Worm (Caenorhabditis elegans) whole organism, L3 larva: ENCODE results near the gene grd-14.
"Not testable (repeated sequence)": the region's sequence is repeated elsewhere in the genome, so short reads cannot be mapped to it uniquely, and the experiment has no call there.

Experiments
- R02D3.7 ChIP-seq: fragments of 150-350 bp; optimal IDR thresholded peaks from 2 replicates; lab custom pipeline; 2014; ENCODE audit warnings: missing biosample characterization, missing genetic modification characterization
- aly-2 ChIP-seq: fragments of 150-350 bp; optimal IDR thresholded peaks from 2 replicates; lab custom pipeline; 2014; ENCODE audit warnings: missing biosample characterization, missing genetic modification characterization
- ama-1 ChIP-seq: fragments of 150-350 bp; optimal IDR thresholded peaks from 2 replicates; lab custom pipeline; 2018
- ceh-16 ChIP-seq: sonication (generic microtip); optimal IDR thresholded peaks from 2 replicates; lab custom pipeline; 2017; ENCODE audit warnings: missing biosample characterization, missing genetic modification characterization
- ceh-28 ChIP-seq: fragments of 150-350 bp; optimal IDR thresholded peaks from 2 replicates; lab custom pipeline; 2014; ENCODE audit warnings: missing biosample characterization, missing genetic modification reagents, missing genetic modification characterization
- ceh-82 ChIP-seq: fragments of 150-350 bp; optimal IDR thresholded peaks from 2 replicates; lab custom pipeline; 2014; ENCODE audit warnings: missing biosample characterization, missing genetic modification characterization
- ceh-9 ChIP-seq: sonication (generic microtip); optimal IDR thresholded peaks from 2 replicates; lab custom pipeline; 2018; ENCODE audit warnings: missing biosample characterization, missing genetic modification characterization
- daf-12 ChIP-seq: fragments of 150-350 bp; optimal IDR thresholded peaks from 2 replicates; lab custom pipeline; 2014; ENCODE audit warnings: missing biosample characterization, missing genetic modification reagents, missing genetic modification characterization
- egl-27 ChIP-seq: sonication (generic microtip); optimal IDR thresholded peaks from 4 replicates; lab custom pipeline; 2017; ENCODE audit warnings: missing biosample characterization, missing genetic modification reagents, missing genetic modification characterization
- egl-5 ChIP-seq: fragments of 150-350 bp; optimal IDR thresholded peaks from 2 replicates; lab custom pipeline; 2017; ENCODE audit warnings: missing biosample characterization, missing genetic modification reagents, missing genetic modification characterization, inconsistent platforms
- elt-2 ChIP-seq: sonication (generic microtip); optimal IDR thresholded peaks from 2 replicates; lab custom pipeline; 2016; ENCODE audit warnings: missing genetic modification reagents, mild to moderate bottlenecking, missing genetic modification characterization, missing compliant biosample characterization
- eor-1 ChIP-seq, 2 experiments: fragments of 150-350 bp; optimal IDR thresholded peaks; 2 replicates each; lab custom pipeline; 2014 to 2018; ENCODE audit warnings: missing biosample characterization in 2 of 2, missing genetic modification characterization in 2 of 2
- fkh-10 ChIP-seq: sonication (generic microtip); optimal IDR thresholded peaks from 2 replicates; lab custom pipeline; 2017; ENCODE audit warnings: missing biosample characterization, missing genetic modification reagents, missing genetic modification characterization
- fkh-2 ChIP-seq: fragments of 150-350 bp; optimal IDR thresholded peaks from 2 replicates; lab custom pipeline; 2014; ENCODE audit warnings: missing biosample characterization, missing genetic modification reagents, missing genetic modification characterization
- fos-1 ChIP-seq: fragments of 150-350 bp; optimal IDR thresholded peaks from 2 replicates; lab custom pipeline; 2014; ENCODE audit warnings: missing biosample characterization, missing genetic modification characterization
- hmg-11 ChIP-seq: sonication (generic microtip); optimal IDR thresholded peaks from 2 replicates; lab custom pipeline; 2016; ENCODE audit warnings: missing genetic modification characterization, missing compliant biosample characterization
- lin-15B ChIP-seq: fragments of 150-350 bp; optimal IDR thresholded peaks from 2 replicates; lab custom pipeline; 2014; ENCODE audit warnings: missing biosample characterization, missing genetic modification characterization
- lsy-12 ChIP-seq: sonication (generic microtip); optimal IDR thresholded peaks from 2 replicates; lab custom pipeline; 2016; ENCODE audit warnings: mild to moderate bottlenecking, missing genetic modification characterization, missing compliant biosample characterization
- mml-1 ChIP-seq: fragments of 150-350 bp; sonication (generic microtip); optimal IDR thresholded peaks from 3 replicates; lab custom pipeline; 2014; ENCODE audit warnings: missing biosample characterization, missing genetic modification characterization
- nhr-11 ChIP-seq: fragments of 150-350 bp; optimal IDR thresholded peaks from 2 replicates; lab custom pipeline; 2014; ENCODE audit warnings: missing biosample characterization, missing genetic modification characterization
- nhr-12 ChIP-seq: fragments of 150-350 bp; optimal IDR thresholded peaks from 2 replicates; lab custom pipeline; 2014; ENCODE audit warnings: missing biosample characterization, missing genetic modification characterization
- nhr-237 ChIP-seq: fragments of 150-350 bp; optimal IDR thresholded peaks from 2 replicates; lab custom pipeline; 2014; ENCODE audit warnings: missing biosample characterization, missing genetic modification characterization
- nhr-67 ChIP-seq: fragments of 150-350 bp; optimal IDR thresholded peaks from 2 replicates; lab custom pipeline; 2014; ENCODE audit warnings: missing biosample characterization, missing genetic modification characterization
- nhr-76 ChIP-seq: fragments of 150-350 bp; sonication (generic microtip); optimal IDR thresholded peaks from 5 replicates; lab custom pipeline; 2014; ENCODE audit warnings: missing biosample characterization, missing genetic modification characterization
- nhr-77 ChIP-seq: fragments of 150-350 bp; optimal IDR thresholded peaks from 2 replicates; lab custom pipeline; 2014; ENCODE audit warnings: missing biosample characterization, missing genetic modification characterization
- pha-4 ChIP-seq: fragments of 150-350 bp; optimal IDR thresholded peaks from 2 replicates; lab custom pipeline; 2014; ENCODE audit warnings: missing biosample characterization, missing genetic modification reagents, missing genetic modification characterization
- sea-2 ChIP-seq: fragments of 150-350 bp; sonication (generic microtip); optimal IDR thresholded peaks from 4 replicates; lab custom pipeline; 2014; ENCODE audit warnings: missing biosample characterization, missing genetic modification reagents, missing genetic modification characterization
- skn-1 ChIP-seq: fragments of 150-350 bp; optimal IDR thresholded peaks from 2 replicates; lab custom pipeline; 2014; ENCODE audit warnings: missing biosample characterization, missing genetic modification characterization
- snpc-4 ChIP-seq: fragments of 150-350 bp; optimal IDR thresholded peaks from 2 replicates; lab custom pipeline; 2014; ENCODE audit warnings: missing biosample characterization, missing genetic modification characterization
- tbx-2 ChIP-seq: sonication (generic microtip); optimal IDR thresholded peaks from 2 replicates; lab custom pipeline; 2016; ENCODE audit warnings: mild to moderate bottlenecking, missing genetic modification characterization, missing compliant biosample characterization
- unc-39 ChIP-seq: sonication (generic microtip); optimal IDR thresholded peaks from 4 replicates; lab custom pipeline; 2017; ENCODE audit warnings: missing biosample characterization, missing genetic modification characterization
- zag-1 ChIP-seq: fragments of 150-350 bp; optimal IDR thresholded peaks from 2 replicates; lab custom pipeline; 2014; ENCODE audit warnings: missing biosample characterization, missing genetic modification characterization

Gene grd-14

ce11 chrX:8520402-8520801 is 20.6 kb downstream of the grd-14 start, which contains the start of gene H03E18.2:
TSS of gene H03E18.2 (minus strand) at chrX:8520502.
- TF ChIP-seq tbx-2 (tag; lab: Kevin White, UChicago) (no peak), aly-2 (no peak), skn-1 (tag; lab: Kevin White, UChicago) (no peak), ama-1 (lab: Kevin White, UChicago) (no peak), fkh-10 (GFP tag; lab: Kevin White, UChicago) (no peak), eor-1 (tag; optimal IDR thresholded peaks at IDR 0.05; lab: Kevin White, UChicago) (no peak), nhr-11 (tag; lab: Kevin White, UChicago) (no peak), lsy-12 (no peak), zag-1 (no peak), elt-2 (tag; lab: Kevin White, UChicago) (no peak), nhr-67 (no peak)

ce11 chrX:8521614-8522013 is 21.8 kb downstream of the grd-14 start, which contains the start of gene C03G5.14:
TSS of gene C03G5.14 (plus strand) at chrX:8521914.
- no peak for TF ChIP-seq ama-1 (lab: Kevin White, UChicago)
- TF ChIP-seq nhr-67, result no peak
- no peak for TF ChIP-seq aly-2
- TF ChIP-seq ceh-16 (tag; lab: Kevin White, UChicago), result no peak
- TF ChIP-seq egl-5 (tag; lab: Kevin White, UChicago), result no peak

ce11 chrX:8523000-8523399 is 23.2 kb downstream of the grd-14 start:
- TF ChIP-seq nhr-11 (tag; lab: Kevin White, UChicago) (no peak), nhr-67 (no peak), egl-27 (tag; lab: Kevin White, UChicago) (no peak)

ce11 chrX:8527950-8528349 is 28.1 kb downstream of the grd-14 start, which contains the start of gene flp-5:
TSS of gene flp-5 (plus strand) at chrX:8528250.
- TF ChIP-seq nhr-77 (tag; lab: Kevin White, UChicago), result no peak
- no peak for TF ChIP-seq fos-1 (tag; lab: Kevin White, UChicago)
- no peak for TF ChIP-seq egl-5 (tag; lab: Kevin White, UChicago)
- TF ChIP-seq hmg-11 (tag; lab: Kevin White, UChicago), result no peak
- no peak for TF ChIP-seq skn-1 (tag; lab: Kevin White, UChicago)
- no peak for TF ChIP-seq fkh-10 (GFP tag; lab: Kevin White, UChicago)
- no peak for TF ChIP-seq tbx-2 (tag; lab: Kevin White, UChicago)
- TF ChIP-seq nhr-237 (tag; lab: Kevin White, UChicago), result no peak
- no peak for TF ChIP-seq lsy-12
- TF ChIP-seq ama-1 (lab: Kevin White, UChicago), result no peak
- no peak for TF ChIP-seq ceh-28 (tag; lab: Kevin White, UChicago)
- TF ChIP-seq zag-1, result no peak
- no peak for TF ChIP-seq elt-2 (tag; lab: Kevin White, UChicago)
- no peak for TF ChIP-seq snpc-4
- TF ChIP-seq pha-4 (tag; lab: Kevin White, UChicago), result no peak
- no peak for TF ChIP-seq sea-2 (GFP tag; lab: Kevin White, UChicago)

DNA sequence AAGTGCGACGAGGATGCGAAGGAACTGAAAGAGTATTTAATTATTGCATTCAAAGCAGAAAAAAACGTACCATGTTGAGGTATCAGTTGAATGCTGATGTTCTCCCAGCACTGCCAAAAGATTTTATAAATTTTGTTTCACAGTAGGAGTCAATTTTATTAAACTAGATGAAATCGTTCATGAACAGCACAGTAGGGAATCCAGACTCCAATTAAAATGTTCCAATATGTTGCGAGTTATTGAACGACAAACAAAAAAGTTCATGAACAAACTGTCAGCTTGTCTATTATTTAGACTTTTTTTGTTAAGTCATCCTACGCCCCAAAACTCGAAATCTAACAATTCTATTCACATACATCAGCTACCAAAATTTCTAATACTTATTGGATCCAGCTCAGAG is 35.2 kb downstream of the grd-14 start, which contains the start of gene nspc-1:
Gene nspc-1 (minus strand): TSS at position 101 of the 400 bp plus-strand sequence.
- TF ChIP-seq nhr-76, ceh-16, mml-1 (tag; lab: Kevin White, UChicago): not testable (repeated sequence)

DNA sequence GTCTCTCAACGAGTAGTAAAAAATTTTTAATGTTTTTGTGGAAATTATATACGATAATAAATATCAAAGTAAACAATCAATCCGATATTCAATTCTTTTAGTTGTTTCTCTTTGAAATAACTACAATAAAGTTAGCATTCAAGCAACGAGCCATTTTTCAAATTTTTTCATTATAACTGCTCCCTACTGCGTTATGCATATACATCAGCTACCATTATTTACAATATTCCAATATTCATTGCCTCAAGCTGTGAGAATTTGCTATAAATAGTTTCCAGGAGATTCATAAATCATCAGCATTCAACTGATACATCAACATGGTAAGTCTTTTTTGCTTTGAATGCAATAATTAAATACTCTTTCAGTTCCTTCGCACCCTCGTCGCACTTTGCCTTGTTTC is 37.0 kb downstream of the grd-14 start, which contains the start of gene nspc-3:
Gene nspc-3 (plus strand): TSS at position 301 of the 400 bp plus-strand sequence.
- no peak for TF ChIP-seq zag-1
- TF ChIP-seq nhr-237 (tag; lab: Kevin White, UChicago), result no peak
- no peak for TF ChIP-seq nhr-77 (tag; lab: Kevin White, UChicago)
- TF ChIP-seq skn-1 (tag; lab: Kevin White, UChicago), result no peak
- no peak for TF ChIP-seq ceh-82 (tag; lab: Kevin White, UChicago)
- TF ChIP-seq sea-2 (GFP tag; lab: Kevin White, UChicago), result no peak
- TF ChIP-seq unc-39 (tag; lab: Kevin White, UChicago), result no peak
- no peak for TF ChIP-seq ceh-28 (tag; lab: Kevin White, UChicago)
- TF ChIP-seq fkh-2 (tag; lab: Kevin White, UChicago), result no peak
- TF ChIP-seq daf-12 (tag; lab: Kevin White, UChicago), result no peak
- TF ChIP-seq ceh-9, result no peak
- TF ChIP-seq lin-15B, result no peak
- no peak for TF ChIP-seq R02D3.7 (tag; lab: Kevin White, UChicago)
- no peak for TF ChIP-seq nhr-12 (tag; lab: Kevin White, UChicago)
- TF ChIP-seq tbx-2 (tag; lab: Kevin White, UChicago), result no peak
